Fruit fly (Drosophila melanogaster): ENCODE results near the gene pod1.

The pod1 gene

DNA sequence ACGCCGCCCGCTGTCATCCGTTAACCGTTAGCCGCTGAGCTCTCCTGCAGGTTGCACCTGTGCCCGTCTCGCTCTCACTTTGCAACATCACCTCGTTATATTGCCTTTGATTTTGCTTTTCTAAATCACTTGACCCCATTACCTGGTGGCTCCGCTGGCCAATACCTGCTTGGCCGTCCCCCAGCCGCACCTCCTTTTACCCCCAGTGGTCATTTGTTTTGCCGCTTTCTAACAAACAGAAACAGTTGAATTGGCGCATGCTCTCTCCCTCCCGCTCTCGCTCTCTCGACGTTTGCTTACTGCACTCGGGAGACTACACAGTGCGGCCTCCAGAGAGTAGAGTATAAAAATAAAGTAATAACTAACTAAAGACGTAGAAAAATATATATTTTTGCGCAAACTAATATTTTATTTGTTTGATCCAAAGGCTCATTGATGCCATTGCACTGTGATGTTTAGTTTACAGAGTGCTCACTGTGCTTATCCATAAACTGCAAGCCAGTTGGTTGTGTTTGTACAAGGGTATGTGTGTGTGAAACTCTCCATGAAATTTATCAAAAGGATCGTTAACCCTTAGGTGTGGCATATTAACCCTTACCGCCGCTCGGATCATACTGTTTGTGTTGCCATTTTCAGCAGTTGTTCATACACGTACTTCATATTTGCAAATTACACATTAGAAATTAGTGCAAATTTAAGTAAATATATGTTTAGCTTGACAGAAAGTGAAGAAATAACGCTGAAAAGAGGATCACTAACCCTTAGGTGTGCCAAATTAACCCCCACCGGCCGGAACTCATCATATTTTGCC, 1.2 kb downstream of the pod1 start:
- TF ChIP-seq Hnf4 (GFP tag; optimal IDR thresholded peaks at IDR 0.05) (peak; percentile 97), Hr78 (GFP tag; optimal IDR thresholded peaks at IDR 0.05) (no peak), sv (GFP tag; optimal IDR thresholded peaks at IDR 0.05) (peak; percentile 64), Mio (GFP tag; optimal IDR thresholded peaks at IDR 0.05) (peak; percentile 79), CG32264 (GFP tag; optimal IDR thresholded peaks at IDR 0.05) (peak; percentile 91), Dif (GFP tag; optimal IDR thresholded peaks at IDR 0.05; ENCODE audit: partially characterized antibody) (peak; percentile 70), Abd-B (GFP tag; optimal IDR thresholded peaks at IDR 0.05) (no peak), ey (GFP tag; optimal IDR thresholded peaks at IDR 0.05) (peak; percentile 96), Rel (GFP tag; optimal IDR thresholded peaks at IDR 0.05) (peak; percentile 94), Rel (tag; optimal IDR thresholded peaks at IDR 0.05) (peak; percentile 53), dsf (GFP tag; optimal IDR thresholded peaks at IDR 0.05; ENCODE audit: borderline replicate concordance) (peak; percentile 78), foxo (GFP tag; optimal IDR thresholded peaks at IDR 0.05) (peak; percentile 78 to 96), jim (GFP tag; optimal IDR thresholded peaks at IDR 0.05) (peak; percentile 31), Vsx2 (GFP tag; optimal IDR thresholded peaks at IDR 0.05; ENCODE audit: partially characterized antibody) (no peak), GATAd (GFP tag; optimal IDR thresholded peaks at IDR 0.05) (peak; percentile 18), OdsH (GFP tag; optimal IDR thresholded peaks at IDR 0.05) (peak; percentile 96), lola (GFP tag; optimal IDR thresholded peaks at IDR 0.05) (no peak), h (GFP tag; optimal IDR thresholded peaks at IDR 0.05) (peak; percentile 97), Jra (GFP tag; optimal IDR thresholded peaks at IDR 0.05) (peak; percentile 93), Sp1 (GFP tag; optimal IDR thresholded peaks at IDR 0.05) (peak; percentile 90), dmrt93B (GFP tag; optimal IDR thresholded peaks at IDR 0.05) (peak; percentile 84), dl (GFP tag; optimal IDR thresholded peaks at IDR 0.05; ENCODE audit: insufficient read depth in 1 of 2, partially characterized antibody in 2 of 2) (peak in 1 of 2 experiments; percentile 62), Myc (optimal IDR thresholded peaks at IDR 0.05) (no peak), brk (GFP tag; optimal IDR thresholded peaks at IDR 0.05) (peak; percentile 91), CG9705 (GFP tag; optimal IDR thresholded peaks at IDR 0.05) (peak; percentile 47), Dfd (GFP tag; optimal IDR thresholded peaks at IDR 0.05) (no peak), tai (GFP tag; optimal IDR thresholded peaks at IDR 0.05) (no peak), usp (GFP tag; optimal IDR thresholded peaks at IDR 0.05) (no peak), woc (GFP tag; optimal IDR thresholded peaks at IDR 0.05) (peak; percentile 95), sage (GFP tag; optimal IDR thresholded peaks at IDR 0.05) (peak; percentile 93), HLH106 (tag; optimal IDR thresholded peaks at IDR 0.05) (peak; percentile 92), N (GFP tag; optimal IDR thresholded peaks at IDR 0.05) (no peak), CrebA (GFP tag; optimal IDR thresholded peaks at IDR 0.05; ENCODE audit: borderline replicate concordance) (no peak), fru (GFP tag; optimal IDR thresholded peaks at IDR 0.05) (peak; percentile 95), br (GFP tag; optimal IDR thresholded peaks at IDR 0.05) (peak; percentile 96), psq (GFP tag; optimal IDR thresholded peaks at IDR 0.05) (peak; percentile 91), Hr83 (GFP tag; optimal IDR thresholded peaks at IDR 0.05; ENCODE audit: poor library complexity, severe bottlenecking) (peak; percentile 45), rgr (GFP tag; optimal IDR thresholded peaks at IDR 0.05) (peak; percentile 97), pan (optimal IDR thresholded peaks at IDR 0.05) (no peak)

- TF ChIP-seq OdsH (GFP tag; optimal IDR thresholded peaks at IDR 0.05) (no peak), jim (GFP tag; optimal IDR thresholded peaks at IDR 0.05) (no peak), Abd-B (GFP tag; optimal IDR thresholded peaks at IDR 0.05) (no peak), lola (GFP tag; optimal IDR thresholded peaks at IDR 0.05) (no peak), Rel (GFP tag; optimal IDR thresholded peaks at IDR 0.05) (no peak), Rel (tag; optimal IDR thresholded peaks at IDR 0.05) (peak; percentile 27), Dif (GFP tag; optimal IDR thresholded peaks at IDR 0.05; ENCODE audit: partially characterized antibody) (peak; percentile 68), dl (GFP tag; optimal IDR thresholded peaks at IDR 0.05; ENCODE audit: insufficient read depth in 1 of 2, partially characterized antibody in 2 of 2) (peak in 1 of 2 experiments; percentile 43)
Observed at dm6 chrX:6805404-6805803, 1.9 kb downstream of the pod1 start.

Data from whole organism, wandering third instar larva.